Worm (Caenorhabditis elegans): ENCODE results near the gene sec-24.2.

DNA sequence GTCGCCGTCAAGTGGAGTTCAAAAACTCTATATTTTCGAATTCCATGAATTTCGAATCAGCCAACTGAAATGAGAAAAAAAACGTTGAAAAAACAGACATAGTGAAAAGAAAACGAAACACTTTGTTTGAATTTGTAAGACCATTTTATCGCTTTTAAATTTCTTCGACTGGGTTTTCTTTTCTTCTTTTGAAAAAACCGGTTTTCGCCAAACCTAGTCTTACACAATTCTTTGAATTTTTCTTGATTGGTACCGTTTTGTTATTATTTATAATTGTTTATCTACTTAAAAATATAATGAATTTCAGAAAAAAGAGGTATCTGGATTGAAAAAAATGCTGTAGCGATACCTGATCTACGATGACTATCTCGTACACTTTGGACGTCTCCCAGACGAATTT is 11.0 kb downstream of the sec-24.2 start, which contains the start of gene best-22:
- no peak for TF ChIP-seq lsy-2 (tag; optimal IDR thresholded peaks at IDR 0.05)
- no peak for TF ChIP-seq unc-62 (GFP tag; optimal IDR thresholded peaks at IDR 0.05)
- no peak for TF ChIP-seq mab-5 (tag; optimal IDR thresholded peaks at IDR 0.05)

All from whole organism, mixed stage, embryonic.